Worm (Caenorhabditis elegans) whole organism, L4 larva: Measurements from ENCODE around the gene Y60A3A.16.

Experiments
- F26F4.8 ChIP-seq: fragments of 200-800 bp; sonication (Bioruptor generic); conservative IDR thresholded peaks from 2 replicates; pipeline ENCODE4 v1.3.6; 2022; ENCODE audit warnings: missing genetic modification characterization, missing compliant biosample characterization
- F44E2.7 ChIP-seq: fragments of 200-800 bp; sonication (Bioruptor generic); IDR thresholded peaks from 2 replicates; pipeline ENCODE4 v2.1.2; 2022; ENCODE audit warnings: missing genetic modification characterization, missing compliant biosample characterization
- Y105C5A.15 ChIP-seq: fragments of 200-800 bp; sonication (Bioruptor generic); IDR thresholded peaks from 2 replicates; pipeline ENCODE4 v1.3.6; 2022; ENCODE audit warnings: missing genetic modification characterization, missing compliant biosample characterization
- Y48G9A.11 ChIP-seq: fragments of 200-800 bp; sonication (Bioruptor generic); IDR thresholded peaks from 2 replicates; pipeline ENCODE4 v1.3.6; 2022; ENCODE audit warnings: missing genetic modification reagents, missing genetic modification characterization, missing compliant biosample characterization
- Y5F2A.4 ChIP-seq: fragments of 200-800 bp; sonication (Bioruptor generic); optimal IDR thresholded peaks from 2 replicates; lab custom pipeline; 2018; ENCODE audit warnings: mild to moderate bottlenecking, missing genetic modification characterization, missing compliant biosample characterization
- ZK337.2 ChIP-seq: fragments of 200-800 bp; sonication (Bioruptor generic); IDR thresholded peaks from 2 replicates; pipeline ENCODE4 v1.3.6; 2022; ENCODE audit warnings: missing genetic modification reagents, missing genetic modification characterization, missing compliant biosample characterization
- ZK546.5 ChIP-seq, 2 experiments: sonication (generic microtip); optimal IDR thresholded peaks; 2 replicates each; lab custom pipeline; 2017; ENCODE audit warnings: missing biosample characterization in 2 of 2, missing genetic modification characterization in 2 of 2
- arid-1 ChIP-seq: fragments of 200-800 bp; sonication (Bioruptor generic); conservative IDR thresholded peaks from 2 replicates; pipeline ENCODE4 v1.3.6; 2022; ENCODE audit warnings: missing genetic modification reagents, missing genetic modification characterization, missing compliant biosample characterization
- attf-4 ChIP-seq: sonication (generic microtip); optimal IDR thresholded peaks from 3 replicates; lab custom pipeline; 2017; ENCODE audit warnings: missing biosample characterization, missing genetic modification characterization
- ceh-20 ChIP-seq: fragments of 200-800 bp; sonication (Bioruptor generic); IDR thresholded peaks from 2 replicates; pipeline ENCODE4 v1.3.6; 2022; ENCODE audit warnings: missing genetic modification reagents, missing genetic modification characterization, missing compliant biosample characterization
- ces-1 ChIP-seq: fragments of 150-350 bp; sonication (generic microtip); optimal IDR thresholded peaks from 4 replicates; lab custom pipeline; 2014; ENCODE audit warnings: missing biosample characterization, missing genetic modification reagents, missing genetic modification characterization
- ctbp-1 ChIP-seq: fragments of 200-800 bp; sonication (Bioruptor generic); IDR thresholded peaks from 2 replicates; pipeline ENCODE4 v1.3.6; 2022; ENCODE audit warnings: missing genetic modification reagents, missing genetic modification characterization, missing compliant biosample characterization
- daf-16 ChIP-seq, 3 experiments: sonication (generic microtip); optimal IDR thresholded peaks; 2 replicates each; lab custom pipeline; 2016 to 2017; ENCODE audit warnings: missing genetic modification characterization in 3 of 3, missing genetic modification reagents in 3 of 3, mild to moderate bottlenecking in 2 of 3, missing compliant biosample characterization in 2 of 3, missing biosample characterization in 1 of 3, moderate library complexity in 1 of 3
- dmd-9 ChIP-seq: fragments of 200-800 bp; sonication (Bioruptor generic); IDR thresholded peaks from 2 replicates; pipeline ENCODE4 v1.3.6; 2022; ENCODE audit warnings: missing genetic modification reagents, missing genetic modification characterization, missing compliant biosample characterization
- duxl-1 ChIP-seq: sonication (generic microtip); optimal IDR thresholded peaks from 2 replicates; lab custom pipeline; 2016; ENCODE audit warnings: mild to moderate bottlenecking, missing genetic modification characterization, moderate library complexity, missing compliant biosample characterization; ENCODE audit not compliant: poor library complexity
- dve-1 ChIP-seq: sonication (generic microtip); optimal IDR thresholded peaks from 2 replicates; lab custom pipeline; 2017; ENCODE audit warnings: antibody characterized with exemption, mild to moderate bottlenecking, missing genetic modification characterization, missing compliant biosample characterization; ENCODE audit not compliant: insufficient read depth
- hlh-11 ChIP-seq: fragments of 200-800 bp; sonication (Bioruptor generic); optimal IDR thresholded peaks from 2 replicates; lab custom pipeline; 2018; ENCODE audit warnings: mild to moderate bottlenecking, missing genetic modification characterization, missing compliant biosample characterization
- hmg-1.1 ChIP-seq: fragments of 200-800 bp; sonication (Bioruptor generic); IDR thresholded peaks from 2 replicates; pipeline ENCODE4 v1.3.6; 2022; ENCODE audit warnings: missing genetic modification reagents, missing genetic modification characterization, missing compliant biosample characterization
- jun-1 ChIP-seq: fragments of 150-350 bp; optimal IDR thresholded peaks from 2 replicates; lab custom pipeline; 2014; ENCODE audit warnings: missing biosample characterization, missing genetic modification reagents, missing genetic modification characterization
- lin-38 ChIP-seq: fragments of 200-800 bp; sonication (Bioruptor generic); IDR thresholded peaks from 2 replicates; pipeline ENCODE4 v1.3.6; 2022; ENCODE audit warnings: missing genetic modification reagents, missing genetic modification characterization, missing compliant biosample characterization
- lsy-2 ChIP-seq, 2 experiments: fragments of 150-350 bp in 1 of 2; sonication (generic microtip) in 1 of 2; optimal IDR thresholded peaks; 2 replicates each; lab custom pipeline; 2014 to 2017; ENCODE audit warnings: missing biosample characterization in 2 of 2, missing genetic modification characterization in 2 of 2
- madf-9 ChIP-seq: fragments of 200-800 bp; sonication (Bioruptor generic); conservative IDR thresholded peaks from 2 replicates; pipeline ENCODE4 v1.3.6; 2022; ENCODE audit warnings: missing genetic modification reagents, missing genetic modification characterization, missing compliant biosample characterization
- mdl-1 ChIP-seq, 2 experiments: fragments of 150-350 bp in 1 of 2; sonication (generic microtip) in 1 of 2; optimal IDR thresholded peaks; 2 replicates each; lab custom pipeline; 2014 to 2017; ENCODE audit warnings: missing biosample characterization in 2 of 2, missing genetic modification characterization in 2 of 2
- mes-2 ChIP-seq: sonication (generic microtip); optimal IDR thresholded peaks from 2 replicates; lab custom pipeline; 2016; ENCODE audit warnings: missing genotype, mild to moderate bottlenecking, missing genetic modification characterization, missing compliant biosample characterization; ENCODE audit not compliant: poor library complexity, severe bottlenecking
- mxl-3 ChIP-seq: fragments of 200-800 bp; sonication (Bioruptor generic); optimal IDR thresholded peaks from 2 replicates; lab custom pipeline; 2018; ENCODE audit warnings: mild to moderate bottlenecking, missing genetic modification characterization, missing compliant biosample characterization
- nhr-11 ChIP-seq: fragments of 150-350 bp; optimal IDR thresholded peaks from 2 replicates; lab custom pipeline; 2014; ENCODE audit warnings: missing biosample characterization, missing genetic modification characterization
- nhr-25 ChIP-seq: sonication (generic microtip); optimal IDR thresholded peaks from 2 replicates; lab custom pipeline; 2017; ENCODE audit warnings: missing genetic modification characterization, mild to moderate bottlenecking, missing compliant biosample characterization, antibody characterized with exemption, moderate library complexity, borderline replicate concordance; ENCODE audit not compliant: insufficient read depth
- nhr-28 ChIP-seq: fragments of 150-350 bp; optimal IDR thresholded peaks from 2 replicates; lab custom pipeline; 2014; ENCODE audit warnings: missing biosample characterization, missing genetic modification characterization
- nhr-41 ChIP-seq: fragments of 200-800 bp; sonication (Bioruptor generic); IDR thresholded peaks from 2 replicates; pipeline ENCODE4 v1.3.6; 2022; ENCODE audit warnings: missing genetic modification reagents, missing genetic modification characterization, missing compliant biosample characterization
- nhr-48 ChIP-seq: sonication (generic microtip); optimal IDR thresholded peaks from 2 replicates; lab custom pipeline; 2016; ENCODE audit warnings: mild to moderate bottlenecking, missing genetic modification characterization, missing compliant biosample characterization
- nhr-77 ChIP-seq: fragments of 150-350 bp; optimal IDR thresholded peaks from 2 replicates; lab custom pipeline; 2014; ENCODE audit warnings: missing biosample characterization, missing genetic modification characterization
- rbr-2 ChIP-seq: sonication (generic microtip); optimal IDR thresholded peaks from 2 replicates; lab custom pipeline; 2016; ENCODE audit warnings: missing genotype, missing genetic modification characterization, missing compliant biosample characterization

The Y60A3A.16 gene

ce11 chrV:19897557-19897956 is 25.0 kb downstream of the Y60A3A.16 start (continued):
- TF ChIP-seq nhr-11 = peak; percentile 70
- peak; percentile 38 for TF ChIP-seq hlh-11 (tag; lab: Kevin White, UChicago)
- TF ChIP-seq rbr-2 = peak; percentile 17
- no peak for TF ChIP-seq Y105C5A.15 (GFP tag; lab: Robert Waterston, UW)
- no peak for TF ChIP-seq ceh-20 (GFP tag; lab: Robert Waterston, UW)
- TF ChIP-seq lsy-2 (tag; optimal IDR thresholded peaks at IDR 0.05; lab: Kevin White, UChicago) = peak in 1 of 2 experiments; percentile 77
- no peak for TF ChIP-seq F26F4.8 (GFP tag; lab: Robert Waterston, UW)
- TF ChIP-seq dmd-9 (GFP tag; lab: Robert Waterston, UW) = no peak
- no peak for TF ChIP-seq Y5F2A.4
- no peak for TF ChIP-seq Y48G9A.11 (GFP tag; lab: Robert Waterston, UW)

- no peak for TF ChIP-seq F44E2.7 (GFP tag; lab: Robert Waterston, UW)
- no peak for TF ChIP-seq nhr-41 (GFP tag; lab: Robert Waterston, UW)
- TF ChIP-seq nhr-28 = no peak
- no peak for TF ChIP-seq jun-1 (tag; lab: Kevin White, UChicago)
- no peak for TF ChIP-seq attf-4
- TF ChIP-seq ZK337.2 = no peak
- TF ChIP-seq, all 104 proteins: peak for 0
Measured at ce11 chrV:19895250-19895649, 27.3 kb downstream of the Y60A3A.16 start, which contains the start of gene gly-4. TSS of gene gly-4 (minus strand) at chrV:19895350.

ce11 chrV:19882916-19883315 is 39.6 kb downstream of the Y60A3A.16 start, which contains the start of gene Y116F11B.13:
TSS of gene Y116F11B.13 (plus strand) at chrV:19883216.
- TF ChIP-seq mes-2 (tag; lab: Kevin White, UChicago) (no peak), ctbp-1 (GFP tag; lab: Robert Waterston, UW) (no peak), madf-9 (GFP tag; lab: Robert Waterston, UW) (no peak), dve-1 (tag; lab: Kevin White, UChicago) (no peak), duxl-1 (tag; lab: Kevin White, UChicago) (no peak), nhr-77 (tag; lab: Kevin White, UChicago) (no peak), nhr-11 (no peak), nhr-25 (tag; lab: Kevin White, UChicago) (no peak), ZK546.5 (tag; optimal IDR thresholded peaks at IDR 0.05; lab: Kevin White, UChicago) (no peak), daf-16 (GFP tag; optimal IDR thresholded peaks at IDR 0.05; lab: Kevin White, UChicago) (no peak), daf-16 (tag; optimal IDR thresholded peaks at IDR 0.05; lab: Kevin White, UChicago) (no peak), nhr-48 (no peak), mdl-1 (tag; optimal IDR thresholded peaks at IDR 0.05; lab: Kevin White, UChicago) (no peak), mxl-3 (GFP tag; lab: Kevin White, UChicago) (no peak), arid-1 (no peak), hmg-1.1 (GFP tag; lab: Robert Waterston, UW) (no peak), lin-38 (GFP tag; lab: Robert Waterston, UW) (no peak), ces-1 (GFP tag; lab: Kevin White, UChicago) (no peak), dmd-9 (GFP tag; lab: Robert Waterston, UW) (no peak)
- TF ChIP-seq, all 104 proteins: peak for 0
